Worm (Caenorhabditis elegans): ENCODE measurements around the gene EEED8.18.

The EEED8.18 gene

ce11 chrII:5412467-5412866 lies at the start of gene EEED8.18, which contains the start of gene EEED8.13:
Gene EEED8.18, minus strand, starts transcription at chrII:5412610.
Gene EEED8.13, minus strand, starts transcription at chrII:5412567.
- no peak for TF ChIP-seq eor-1 (tag; optimal IDR thresholded peaks at IDR 0.05)
- no peak for TF ChIP-seq fkh-10 (GFP tag; optimal IDR thresholded peaks at IDR 0.05)
- no peak for TF ChIP-seq elt-3 (tag; optimal IDR thresholded peaks at IDR 0.05)
- TF ChIP-seq ama-1 (optimal IDR thresholded peaks at IDR 0.05): no peak
- no peak for TF ChIP-seq lsy-12 (tag; optimal IDR thresholded peaks at IDR 0.05)
- TF ChIP-seq tbx-2 (tag; optimal IDR thresholded peaks at IDR 0.05): no peak
- no peak for TF ChIP-seq unc-62 (GFP tag; optimal IDR thresholded peaks at IDR 0.05)
- TF ChIP-seq nhr-237 (tag; optimal IDR thresholded peaks at IDR 0.05): no peak
- no peak for TF ChIP-seq ztf-11 (tag; optimal IDR thresholded peaks at IDR 0.05)
- TF ChIP-seq fos-1 (tag; optimal IDR thresholded peaks at IDR 0.05): no peak
- TF ChIP-seq nhr-11 (tag; optimal IDR thresholded peaks at IDR 0.05): no peak
- no peak for TF ChIP-seq R02D3.7 (tag; optimal IDR thresholded peaks at IDR 0.05)
- no peak for TF ChIP-seq nhr-23 (tag; optimal IDR thresholded peaks at IDR 0.05)

ce11 chrII:5460911-5461310 lies 48.5 kb upstream of the EEED8.18 start:
- TF ChIP-seq pqm-1 (tag; optimal IDR thresholded peaks at IDR 0.05) (peak; percentile 22), ceh-28 (tag; optimal IDR thresholded peaks at IDR 0.05) (peak; percentile 47), nhr-76 (tag; optimal IDR thresholded peaks at IDR 0.05) (no peak)

DNA sequence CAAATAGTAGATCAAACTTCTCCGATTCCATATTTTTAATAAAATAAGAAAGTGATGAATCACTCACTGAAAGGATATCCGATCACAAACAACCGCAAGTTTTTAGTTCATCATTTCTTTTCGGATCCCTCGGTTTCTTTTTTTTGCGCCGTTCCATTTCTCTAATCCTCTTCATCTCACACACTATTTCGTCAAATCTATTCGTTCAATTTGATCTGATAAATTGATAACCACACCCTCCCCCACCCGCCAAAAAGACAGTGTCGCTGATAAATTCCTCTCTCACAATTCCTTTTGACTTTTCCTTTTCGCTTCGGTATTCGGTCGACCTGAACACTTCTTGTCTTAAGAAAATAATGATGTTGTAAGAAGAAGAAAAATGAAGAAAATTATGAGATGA lies 47.1 kb upstream of the EEED8.18 start:
- no peak for TF ChIP-seq mml-1 (tag; optimal IDR thresholded peaks at IDR 0.05)
- no peak for TF ChIP-seq elt-1 (tag; optimal IDR thresholded peaks at IDR 0.05)
- no peak for TF ChIP-seq nfya-1 (tag; optimal IDR thresholded peaks at IDR 0.05; ENCODE audit: insufficient read depth)
- no peak for TF ChIP-seq nhr-77 (tag; optimal IDR thresholded peaks at IDR 0.05)
- TF ChIP-seq elt-3 (tag; optimal IDR thresholded peaks at IDR 0.05): peak in 1 of 3 experiments; percentile 80
- TF ChIP-seq ceh-9 (tag; optimal IDR thresholded peaks at IDR 0.05): no peak
- no peak for TF ChIP-seq hmg-11 (tag; optimal IDR thresholded peaks at IDR 0.05)
- TF ChIP-seq egl-5 (tag; optimal IDR thresholded peaks at IDR 0.05): no peak
- TF ChIP-seq lsy-12 (tag; optimal IDR thresholded peaks at IDR 0.05): no peak
- TF ChIP-seq fkh-2 (tag; optimal IDR thresholded peaks at IDR 0.05): no peak
- TF ChIP-seq lin-15B (tag; optimal IDR thresholded peaks at IDR 0.05): no peak
- no peak for TF ChIP-seq nhr-11 (tag; optimal IDR thresholded peaks at IDR 0.05)
- peak; percentile 12 for TF ChIP-seq nhr-23 (tag; optimal IDR thresholded peaks at IDR 0.05)
- no peak for TF ChIP-seq eor-1 (tag; optimal IDR thresholded peaks at IDR 0.05)
- peak; percentile 38 for TF ChIP-seq nhr-25 (tag; optimal IDR thresholded peaks at IDR 0.05)
- TF ChIP-seq unc-39 (tag; optimal IDR thresholded peaks at IDR 0.05): no peak
- no peak for TF ChIP-seq ZK546.5 (tag; optimal IDR thresholded peaks at IDR 0.05)
- no peak for TF ChIP-seq ztf-4 (tag; optimal IDR thresholded peaks at IDR 0.05)
- no peak for TF ChIP-seq tbx-2 (tag; optimal IDR thresholded peaks at IDR 0.05)
- no peak for TF ChIP-seq unc-62 (GFP tag; optimal IDR thresholded peaks at IDR 0.05)

DNA sequence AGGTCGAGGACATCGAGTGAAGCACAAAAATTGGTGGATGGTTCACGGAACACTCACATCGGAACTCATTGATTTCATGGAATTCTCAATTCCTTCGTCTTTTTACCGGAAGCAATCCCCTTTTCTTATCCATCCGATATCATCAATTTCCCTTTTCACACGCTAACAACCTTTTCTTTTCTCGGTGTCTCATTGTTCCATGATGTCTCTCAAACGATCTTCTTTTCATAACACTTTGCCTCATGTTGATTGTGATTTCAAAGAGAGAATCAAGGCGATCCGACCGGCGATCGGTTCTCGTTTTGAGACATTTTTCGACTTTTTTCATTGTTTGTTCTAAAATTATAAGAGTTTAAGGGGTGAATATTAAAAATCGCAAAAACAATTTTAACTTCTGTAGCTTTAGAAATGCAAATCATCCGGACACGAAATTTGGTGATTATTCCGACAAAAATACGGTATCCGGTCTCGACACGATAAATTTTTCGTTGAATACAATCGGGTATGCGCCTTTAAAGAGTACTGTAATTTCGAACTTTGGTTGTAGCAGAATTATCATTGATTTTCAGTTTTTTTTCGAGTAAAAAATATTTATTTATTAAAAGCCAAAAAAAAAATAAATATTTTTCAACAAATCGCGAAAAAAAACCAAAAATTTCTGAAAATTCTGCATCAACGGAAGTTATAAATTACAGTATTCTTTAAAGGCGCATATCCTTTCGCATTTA lies 46.4 kb upstream of the EEED8.18 start:
- no peak for TF ChIP-seq ztf-4 (tag; optimal IDR thresholded peaks at IDR 0.05)
- TF ChIP-seq elt-3 (tag; optimal IDR thresholded peaks at IDR 0.05): peak in 1 of 3 experiments; percentile 16
- TF ChIP-seq ceh-9 (tag; optimal IDR thresholded peaks at IDR 0.05): no peak
- no peak for TF ChIP-seq ZK546.5 (tag; optimal IDR thresholded peaks at IDR 0.05)

DNA sequence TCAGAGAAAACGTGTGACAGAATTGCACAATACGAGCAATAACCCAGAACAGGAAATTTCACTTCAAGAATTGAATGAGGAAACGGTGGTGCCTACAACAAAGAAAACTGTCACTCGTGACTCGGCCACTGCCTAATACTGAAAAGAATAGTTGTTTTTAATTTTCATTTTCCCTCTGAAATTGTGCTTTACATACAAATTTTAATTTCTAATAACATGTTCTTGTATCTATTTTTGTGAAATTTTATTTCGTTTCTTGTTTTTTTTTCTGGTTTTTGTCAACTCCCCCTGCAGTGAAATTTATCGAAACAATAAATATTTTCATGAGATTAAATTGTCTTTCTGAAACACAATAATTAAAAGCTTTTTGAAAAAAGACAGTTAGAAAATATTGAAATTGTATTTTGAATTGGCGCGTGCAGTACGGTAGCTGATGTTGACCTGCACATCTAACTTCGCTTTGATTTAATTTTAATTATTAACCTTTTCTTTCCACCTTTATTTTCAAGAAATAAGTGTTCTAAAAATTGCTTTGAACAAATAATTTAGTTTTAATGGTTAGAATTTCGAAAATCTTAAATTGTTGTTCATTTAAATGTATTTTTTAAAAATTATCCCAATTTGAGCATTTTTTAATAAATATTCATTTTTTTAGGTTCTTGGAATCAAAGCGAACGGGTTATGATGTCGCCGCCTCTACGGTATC lies 43.4 kb upstream of the EEED8.18 start, which contains the start of gene daz-1:
Gene daz-1, plus strand, starts transcription at position 656 of the 706 bp plus-strand sequence.
- no peak for TF ChIP-seq mdl-1 (tag; optimal IDR thresholded peaks at IDR 0.05)
- no peak for TF ChIP-seq ama-1 (optimal IDR thresholded peaks at IDR 0.05)

DNA sequence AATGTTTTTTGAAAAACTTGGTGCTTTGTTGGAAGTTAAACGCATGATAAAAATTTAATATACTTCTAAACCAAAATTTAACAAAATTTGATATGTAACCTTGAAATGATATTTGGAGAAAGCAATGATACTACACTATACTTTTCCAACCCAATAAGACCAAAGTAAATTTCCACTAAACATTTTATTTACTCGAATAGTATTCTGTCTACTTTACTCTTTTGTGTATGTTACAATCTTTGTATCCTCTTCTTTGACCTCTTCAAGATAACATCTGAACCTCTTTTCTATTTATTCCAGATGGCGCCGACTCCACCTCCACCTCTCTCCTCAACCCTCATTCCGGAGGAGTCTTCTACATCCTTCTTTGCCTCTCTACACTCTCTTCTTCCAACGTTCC lies 41.1 kb upstream of the EEED8.18 start, which contains the start of gene dhs-5:
Gene dhs-5, plus strand, starts transcription at position 301 of the 400 bp plus-strand sequence.
- no peak for TF ChIP-seq nhr-25 (tag; optimal IDR thresholded peaks at IDR 0.05)
- peak; percentile 1 for TF ChIP-seq nhr-23 (tag; optimal IDR thresholded peaks at IDR 0.05)
